Worm (Caenorhabditis elegans): ENCODE results near the gene C54E10.11.
"Not testable (repeated sequence)": the region's sequence is repeated elsewhere in the genome, so short reads cannot be mapped to it uniquely, and the experiment has no call there.

The C54E10.11 gene

DNA sequence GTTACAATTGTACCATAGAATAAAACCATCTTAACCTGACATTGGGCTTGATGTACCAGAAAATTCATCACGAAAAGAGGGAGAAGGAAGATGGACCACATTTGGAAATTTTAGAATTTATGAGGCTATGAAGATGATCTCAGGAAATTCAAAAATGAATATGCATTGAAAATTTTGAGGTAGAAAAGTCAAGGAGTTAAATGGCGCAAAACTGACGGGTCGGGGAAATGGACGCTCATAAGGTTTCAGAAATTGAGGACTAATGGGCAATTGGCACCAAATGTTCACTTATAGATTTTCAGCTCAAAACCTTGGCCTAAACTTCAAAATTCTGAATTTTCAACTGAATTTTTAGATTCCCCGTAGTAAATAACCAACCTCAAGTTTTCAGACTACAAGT lies 31.4 kb downstream of the C54E10.11 start, which contains the start of gene clec-255:
Gene clec-255, minus strand, starts transcription at position 101 of the 400 bp plus-strand sequence.
- no peak for TF ChIP-seq zip-11 (GFP tag; IDR thresholded peaks at IDR 0.05)
- TF ChIP-seq dve-1 (tag; optimal IDR thresholded peaks at IDR 0.05; ENCODE audit: insufficient read depth), result no peak
- TF ChIP-seq nhr-76 (tag; optimal IDR thresholded peaks at IDR 0.05), result no peak
- TF ChIP-seq nhr-6 (tag; optimal IDR thresholded peaks at IDR 0.05), result no peak
- TF ChIP-seq ceh-62 (tag; optimal IDR thresholded peaks at IDR 0.05), result no peak
- no peak for TF ChIP-seq lsy-2 (tag; optimal IDR thresholded peaks at IDR 0.05)
- no peak for TF ChIP-seq daf-16 (GFP tag; optimal IDR thresholded peaks at IDR 0.05)
- TF ChIP-seq daf-16 (tag; optimal IDR thresholded peaks at IDR 0.05), result no peak
- TF ChIP-seq aha-1 (tag), result peak; percentile 3

DNA sequence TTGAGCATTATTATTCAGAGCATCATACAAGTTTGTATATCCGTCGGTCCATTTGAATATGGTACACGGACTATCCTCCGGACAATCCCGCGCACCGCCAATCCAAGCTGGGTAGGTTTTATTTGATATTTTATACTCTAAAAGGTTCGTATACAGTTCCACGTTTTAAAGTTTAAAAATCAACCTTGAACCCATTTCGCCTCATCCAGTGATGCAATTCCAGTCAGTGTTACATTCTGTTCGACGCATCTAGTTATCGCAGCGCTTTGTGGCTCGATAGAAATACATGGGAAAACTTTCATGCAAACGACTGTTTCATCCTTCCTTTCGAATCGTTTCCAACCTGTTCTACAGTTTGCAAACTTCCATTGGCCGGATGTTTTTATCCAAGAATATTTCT lies 32.1 kb downstream of the C54E10.11 start:
- TF ChIP-seq F44E2.7 (GFP tag; IDR thresholded peaks at IDR 0.05), result no peak
- TF ChIP-seq unc-62 (GFP tag; optimal IDR thresholded peaks at IDR 0.05 in 1 of 2), result peak in 1 of 2 experiments; percentile 93
- no peak for TF ChIP-seq unc-62 (tag; optimal IDR thresholded peaks at IDR 0.05)

DNA sequence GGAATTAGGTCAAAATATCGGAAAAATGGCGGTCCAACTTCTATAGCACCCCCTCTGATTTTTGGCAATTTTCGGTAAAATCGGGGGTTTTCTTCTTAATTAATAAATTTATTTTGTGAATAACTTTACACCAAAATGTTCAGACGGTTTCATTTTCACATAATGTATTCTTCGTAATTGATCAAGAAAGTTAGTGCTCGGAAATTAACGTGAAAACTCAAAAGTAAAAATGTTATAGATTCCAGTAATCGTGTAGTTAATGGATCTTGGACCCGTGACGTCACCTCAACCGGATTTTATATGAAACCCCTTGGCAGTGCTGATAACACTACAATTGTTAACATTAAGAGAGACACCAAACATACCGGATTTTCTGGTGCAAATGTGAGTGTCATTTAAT lies 39.9 kb downstream of the C54E10.11 start, which contains the start of gene F11D11.22:
Gene F11D11.22, plus strand, starts transcription at position 301 of the 400 bp plus-strand sequence.
- TF ChIP-seq lir-3 (tag; optimal IDR thresholded peaks at IDR 0.05); nhr-28 (tag; optimal IDR thresholded peaks at IDR 0.05); gei-8 (GFP tag; optimal IDR thresholded peaks at IDR 0.05): not testable (repeated sequence)

DNA sequence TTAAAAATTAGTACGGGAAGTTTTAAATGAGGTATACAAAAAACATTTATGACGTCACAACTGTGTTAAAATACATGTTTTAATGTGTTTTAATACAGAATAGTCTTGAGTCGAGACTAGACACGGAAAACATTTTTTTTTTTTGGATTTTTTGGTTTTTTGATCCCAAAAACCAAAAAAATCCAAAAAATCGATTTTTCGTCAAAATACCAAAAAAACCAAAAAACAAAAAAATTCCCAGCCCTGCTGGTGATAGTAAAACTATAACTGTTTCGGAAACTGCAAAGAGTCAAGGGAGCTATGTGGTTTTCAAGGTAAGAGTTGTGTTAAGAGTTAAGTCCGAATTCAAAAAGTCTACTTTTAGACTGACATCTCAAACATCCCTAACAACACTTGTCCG lies 40.9 kb downstream of the C54E10.11 start, which contains the start of gene F11D11.4:
Gene F11D11.4, plus strand, starts transcription at position 301 of the 400 bp plus-strand sequence.
- TF ChIP-seq nhr-77 (tag; optimal IDR thresholded peaks at IDR 0.05) (no peak), nhr-42 (GFP tag; IDR thresholded peaks at IDR 0.05) (no peak), Y75B8A.6 (GFP tag; IDR thresholded peaks at IDR 0.05) (no peak), duxl-1 (tag; optimal IDR thresholded peaks at IDR 0.05; ENCODE audit: poor library complexity) (no peak), nhr-6 (tag; optimal IDR thresholded peaks at IDR 0.05) (no peak), egl-27 (tag; optimal IDR thresholded peaks at IDR 0.05) (no peak), ZK337.2 (GFP tag; IDR thresholded peaks at IDR 0.05) (no peak), F44E2.7 (GFP tag; IDR thresholded peaks at IDR 0.05) (no peak), snpc-1.2 (GFP tag; IDR thresholded peaks at IDR 0.05) (no peak), unc-39 (tag; optimal IDR thresholded peaks at IDR 0.05) (no peak), ceh-32 (tag; optimal IDR thresholded peaks at IDR 0.05; ENCODE audit: poor library complexity) (no peak), sdz-12 (GFP tag; optimal IDR thresholded peaks at IDR 0.05) (no peak), nhr-41 (GFP tag; IDR thresholded peaks at IDR 0.05) (no peak), madf-9 (GFP tag; conservative IDR thresholded peaks at IDR 0.05) (no peak)

DNA sequence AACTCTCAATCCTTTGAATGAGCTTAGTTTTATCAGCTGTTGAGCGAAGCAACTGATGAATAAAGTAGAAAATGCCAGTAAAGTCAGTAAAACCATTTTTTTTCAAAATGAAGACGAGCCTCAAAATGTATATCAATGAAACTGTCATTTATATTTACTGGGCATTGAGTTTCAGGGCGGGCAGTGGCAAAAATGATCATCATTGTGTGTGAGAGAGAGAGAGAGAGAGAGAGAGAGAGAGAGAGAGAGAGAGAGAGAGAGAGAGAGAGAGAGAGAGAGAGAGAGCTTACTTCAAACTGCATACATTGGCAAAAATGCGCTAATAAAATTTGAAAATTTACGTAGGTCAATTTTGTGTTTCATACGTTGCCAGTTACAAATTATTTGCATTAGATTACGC lies 41.8 kb downstream of the C54E10.11 start, which contains the start of gene F11D11.3:
Gene F11D11.3, minus strand, starts transcription at position 101 of the 400 bp plus-strand sequence.
- TF ChIP-seq nhr-111 (GFP tag; optimal IDR thresholded peaks at IDR 0.05), result no peak
- TF ChIP-seq lin-29 (GFP tag; IDR thresholded peaks at IDR 0.05), result no peak

ce11 chrV:18754328-18754727 lies 47.6 kb downstream of the C54E10.11 start, which contains the start of gene clec-254:
TSS of gene clec-254 (minus strand) at chrV:18754428.
- not testable (repeated sequence) for TF ChIP-seq lin-29 (GFP tag; IDR thresholded peaks at IDR 0.05); gei-8 (GFP tag; optimal IDR thresholded peaks at IDR 0.05); nhr-11 (tag; optimal IDR thresholded peaks at IDR 0.05)

- TF ChIP-seq zfp-2 (tag; optimal IDR thresholded peaks at IDR 0.05) (no peak), Y75B8A.6 (GFP tag; IDR thresholded peaks at IDR 0.05) (no peak), tra-1 (GFP tag; IDR thresholded peaks at IDR 0.05) (no peak), jun-1 (tag; optimal IDR thresholded peaks at IDR 0.05) (no peak), T26A8.4 (GFP tag; IDR thresholded peaks at IDR 0.05) (no peak), spr-1 (tag; optimal IDR thresholded peaks at IDR 0.05) (no peak), daf-19 (GFP tag; conservative IDR thresholded peaks at IDR 0.05) (no peak), nhr-10 (tag; optimal IDR thresholded peaks at IDR 0.05) (no peak), hmg-1.1 (GFP tag; IDR thresholded peaks at IDR 0.05) (no peak), ces-1 (GFP tag; optimal IDR thresholded peaks at IDR 0.05) (no peak), dmd-8 (GFP tag; IDR thresholded peaks at IDR 0.05) (no peak), R02D3.7 (tag; optimal IDR thresholded peaks at IDR 0.05) (no peak), Y105C5A.15 (GFP tag; IDR thresholded peaks at IDR 0.05) (no peak), ctbp-1 (GFP tag; IDR thresholded peaks at IDR 0.05) (no peak)
Measured at ce11 chrV:18753036-18753435, 48.9 kb downstream of the C54E10.11 start, which contains the start of gene F11D11.6. TSS of gene F11D11.6 (minus strand) at chrV:18753136.
